Worm (Caenorhabditis elegans) whole organism, L4/young adult: ENCODE results near the gene nlp-30.

ENCODE experiments used
- W03F9.2 ChIP-seq: fragments of 150-350 bp; optimal IDR thresholded peaks from 2 replicates; lab custom pipeline; 2014; ENCODE audit warnings: missing biosample characterization, missing genetic modification characterization
- dao-5 ChIP-seq: sonication (generic microtip); optimal IDR thresholded peaks from 2 replicates; lab custom pipeline; 2016; ENCODE audit warnings: missing genotype, missing genetic modification characterization, moderate library complexity, missing compliant biosample characterization
- him-1 ChIP-seq: sonication (generic microtip); optimal IDR thresholded peaks from 2 replicates; lab custom pipeline; 2016; ENCODE audit warnings: missing genotype, missing genetic modification reagents, missing genetic modification characterization, missing compliant biosample characterization

ce11 chrV:3992334-3992733, 10.6 kb downstream of the nlp-30 start:
- no peak for TF ChIP-seq him-1
- TF ChIP-seq dao-5 (tag; lab: Kevin White, UChicago), result no peak
- TF ChIP-seq W03F9.2 (tag; lab: Kevin White, UChicago), result no peak
